Fruit fly (Drosophila melanogaster) whole organism, prepupa: Measurements from ENCODE around the gene gdl-ORF39.

Source experiments
- Blimp-1 ChIP-seq: fragments of 200-800 bp; sonication (Bioruptor generic); optimal IDR thresholded peaks from 3 replicates; lab custom pipeline; 2017; ENCODE audit warnings: missing biosample characterization, missing genetic modification characterization, mild to moderate bottlenecking, moderate library complexity, missing genetic modification reagents
- CG10631 ChIP-seq: fragments of 200-800 bp; sonication (Bioruptor generic); optimal IDR thresholded peaks from 2 replicates; lab custom pipeline; 2016; ENCODE audit warnings: missing biosample characterization, missing genetic modification characterization
- CG10669 ChIP-seq: fragments of 200-800 bp; sonication (Bioruptor generic); optimal IDR thresholded peaks from 3 replicates; lab custom pipeline; 2018; ENCODE audit warnings: missing biosample characterization, mild to moderate bottlenecking, missing genetic modification characterization, moderate library complexity
- CG11294 ChIP-seq: fragments of 200-800 bp; sonication (Bioruptor generic); IDR thresholded peaks from 2 replicates; pipeline ENCODE4 v1.3.6; 2022; ENCODE audit warnings: missing biosample characterization, missing genetic modification characterization
- CG11762 ChIP-seq: fragments of 200-800 bp; sonication (Bioruptor generic); optimal IDR thresholded peaks from 3 replicates; lab custom pipeline; 2016; ENCODE audit warnings: missing biosample characterization, missing genetic modification characterization; ENCODE audit not compliant: insufficient read depth
- CG1621 ChIP-seq: fragments of 200-800 bp; sonication (Bioruptor generic); optimal IDR thresholded peaks from 3 replicates; lab custom pipeline; 2018; ENCODE audit warnings: missing biosample characterization, mild to moderate bottlenecking, missing genetic modification characterization
- CG16779 ChIP-seq: fragments of 200-800 bp; sonication (Bioruptor generic); optimal IDR thresholded peaks from 3 replicates; lab custom pipeline; 2017; ENCODE audit warnings: missing biosample characterization, mild to moderate bottlenecking, missing genetic modification characterization
- CG3032 ChIP-seq: fragments of 200-800 bp; optimal IDR thresholded peaks from 2 replicates; lab custom pipeline; 2019; ENCODE audit warnings: missing biosample characterization, mild to moderate bottlenecking, missing genetic modification characterization, moderate library complexity
- CG31627 ChIP-seq: fragments of 200-800 bp; sonication (Bioruptor generic); optimal IDR thresholded peaks from 3 replicates; lab custom pipeline; 2016; ENCODE audit warnings: missing biosample characterization, missing genetic modification characterization
- CG32006 ChIP-seq: fragments of 200-800 bp; sonication (Bioruptor generic); optimal IDR thresholded peaks from 3 replicates; lab custom pipeline; 2017; ENCODE audit warnings: missing biosample characterization, mild to moderate bottlenecking, missing genetic modification characterization
- CG34406 ChIP-seq: fragments of 200-800 bp; sonication (Bioruptor generic); optimal IDR thresholded peaks from 3 replicates; lab custom pipeline; 2016; ENCODE audit warnings: missing biosample characterization, missing genetic modification characterization
- CG3919 ChIP-seq: fragments of 200-800 bp; sonication (Bioruptor generic); optimal IDR thresholded peaks from 3 replicates; lab custom pipeline; 2016; ENCODE audit warnings: missing biosample characterization, missing genetic modification characterization
- CG4318 ChIP-seq: fragments of 200-800 bp; sonication (Bioruptor generic); optimal IDR thresholded peaks from 3 replicates; lab custom pipeline; 2017; ENCODE audit warnings: missing biosample characterization, mild to moderate bottlenecking, missing genetic modification characterization
- CG6276 ChIP-seq: fragments of 200-800 bp; sonication (Bioruptor generic); optimal IDR thresholded peaks from 2 replicates; lab custom pipeline; 2017; ENCODE audit warnings: missing biosample characterization, mild to moderate bottlenecking, missing genetic modification characterization
- CG6854 ChIP-seq: fragments of 200-800 bp; sonication (Bioruptor generic); optimal IDR thresholded peaks from 2 replicates; lab custom pipeline; 2017; ENCODE audit warnings: missing biosample characterization, mild to moderate bottlenecking, missing genetic modification characterization
- CG7368 ChIP-seq: fragments of 200-800 bp; sonication (Bioruptor generic); optimal IDR thresholded peaks from 3 replicates; lab custom pipeline; 2016; ENCODE audit warnings: missing biosample characterization, missing genetic modification characterization
- CG8119 ChIP-seq: fragments of 200-800 bp; sonication (Bioruptor generic); IDR thresholded peaks from 3 replicates; pipeline ENCODE4 v1.3.6; 2022; ENCODE audit warnings: missing biosample characterization, missing genetic modification characterization
- Eip75B ChIP-seq: fragments of 200-800 bp; sonication (Bioruptor generic); optimal IDR thresholded peaks from 3 replicates; lab custom pipeline; 2016; ENCODE audit warnings: missing biosample characterization, missing genetic modification characterization
- Eip78C ChIP-seq: fragments of 200-800 bp; sonication (Bioruptor generic); peaks from one replicate; lab custom pipeline; 2016; ENCODE audit warnings: missing biosample characterization, missing genetic modification characterization
- Ets21C ChIP-seq: fragments of 200-800 bp; sonication (Bioruptor generic); optimal IDR thresholded peaks from 3 replicates; lab custom pipeline; 2016; ENCODE audit warnings: missing biosample characterization, missing genetic modification characterization
- Ets96B ChIP-seq: fragments of 200-800 bp; optimal IDR thresholded peaks from 2 replicates; lab custom pipeline; 2019; ENCODE audit warnings: missing biosample characterization, mild to moderate bottlenecking, missing genetic modification characterization, moderate library complexity
- Gug ChIP-seq: fragments of 200-800 bp; sonication (Bioruptor generic); IDR thresholded peaks from 2 replicates; pipeline ENCODE4 v1.3.6; 2022; ENCODE audit warnings: missing biosample characterization, missing genetic modification characterization
- Hr38 ChIP-seq: sonication (Bioruptor generic); optimal IDR thresholded peaks from 2 replicates; lab custom pipeline; 2016; ENCODE audit warnings: missing biosample characterization, missing genetic modification characterization
- Hr39 ChIP-seq: fragments of 200-800 bp; sonication (Bioruptor generic); optimal IDR thresholded peaks from 2 replicates; lab custom pipeline; 2016; ENCODE audit warnings: missing biosample characterization, missing genetic modification characterization
- Hr4 ChIP-seq: fragments of 200-800 bp; sonication (Bioruptor generic); optimal IDR thresholded peaks from 3 replicates; lab custom pipeline; 2016; ENCODE audit warnings: missing biosample characterization, missing genetic modification characterization
- Lpt ChIP-seq: fragments of 200-800 bp; sonication (Bioruptor generic); optimal IDR thresholded peaks from 3 replicates; lab custom pipeline; 2016; ENCODE audit warnings: missing biosample characterization, missing genetic modification characterization
- OdsH ChIP-seq: fragments of 200-800 bp; sonication (Bioruptor generic); optimal IDR thresholded peaks from 3 replicates; lab custom pipeline; 2016; ENCODE audit warnings: missing biosample characterization, missing genetic modification characterization
- Smox ChIP-seq: fragments of 200-800 bp; sonication (Bioruptor generic); optimal IDR thresholded peaks from 3 replicates; lab custom pipeline; 2016; ENCODE audit warnings: missing biosample characterization, missing genetic modification characterization
- Sox14 ChIP-seq: fragments of 200-800 bp; sonication (Bioruptor generic); optimal IDR thresholded peaks from 3 replicates; lab custom pipeline; 2016; ENCODE audit warnings: missing biosample characterization, missing genetic modification characterization
- acj6 ChIP-seq: fragments of 200-800 bp; sonication (Bioruptor generic); optimal IDR thresholded peaks from 3 replicates; lab custom pipeline; 2016; ENCODE audit warnings: missing biosample characterization, missing genetic modification characterization
- cyc ChIP-seq: fragments of 200-800 bp; sonication (Bioruptor generic); optimal IDR thresholded peaks from 3 replicates; lab custom pipeline; 2016; ENCODE audit warnings: missing biosample characterization, missing genetic modification characterization
- dac ChIP-seq: fragments of 200-800 bp; sonication (Bioruptor generic); optimal IDR thresholded peaks from 2 replicates; lab custom pipeline; 2017; ENCODE audit warnings: missing biosample characterization, mild to moderate bottlenecking, missing genetic modification characterization
- dsx ChIP-seq: fragments of 200-800 bp; optimal IDR thresholded peaks from 3 replicates; lab custom pipeline; 2019; ENCODE audit warnings: missing biosample characterization, mild to moderate bottlenecking, missing genetic modification characterization, moderate library complexity; ENCODE audit not compliant: poor library complexity, severe bottlenecking
- eg ChIP-seq: fragments of 200-800 bp; sonication (Bioruptor generic); IDR thresholded peaks from 3 replicates; pipeline ENCODE4 v1.3.6; 2022; ENCODE audit warnings: missing biosample characterization, missing genetic modification characterization
- fd59A ChIP-seq: fragments of 200-800 bp; sonication (Bioruptor generic); optimal IDR thresholded peaks from 2 replicates; lab custom pipeline; 2017; ENCODE audit warnings: missing biosample characterization, mild to moderate bottlenecking, missing genetic modification characterization, missing genetic modification reagents
- fd85E ChIP-seq: fragments of 200-800 bp; sonication (Bioruptor generic); optimal IDR thresholded peaks from 3 replicates; lab custom pipeline; 2016; ENCODE audit warnings: missing biosample characterization, missing genetic modification characterization
- fkh ChIP-seq: fragments of 200-800 bp; sonication (Bioruptor generic); optimal IDR thresholded peaks from 3 replicates; lab custom pipeline; 2017; ENCODE audit warnings: missing biosample characterization, mild to moderate bottlenecking, missing genetic modification characterization, moderate library complexity
- lz ChIP-seq: fragments of 200-800 bp; sonication (Bioruptor generic); optimal IDR thresholded peaks from 3 replicates; lab custom pipeline; 2016; ENCODE audit warnings: missing biosample characterization, missing genetic modification characterization
- net ChIP-seq: fragments of 200-800 bp; sonication (Bioruptor generic); optimal IDR thresholded peaks from 3 replicates; lab custom pipeline; 2016; ENCODE audit warnings: missing biosample characterization, missing genetic modification characterization
- salr ChIP-seq, 2 experiments: fragments of 200-800 bp; sonication (Bioruptor generic); optimal IDR thresholded peaks; 3 replicates each; lab custom pipeline; 2016 to 2018; ENCODE audit warnings: missing biosample characterization in 2 of 2, missing genetic modification characterization in 2 of 2, mild to moderate bottlenecking in 1 of 2
- spab ChIP-seq: fragments of 200-800 bp; sonication (Bioruptor generic); optimal IDR thresholded peaks from 2 replicates; lab custom pipeline; 2017; ENCODE audit warnings: missing biosample characterization, mild to moderate bottlenecking, missing genetic modification characterization, missing genetic modification reagents
- ss ChIP-seq, 2 experiments: fragments of 200-800 bp; sonication (Bioruptor generic); optimal IDR thresholded peaks; 2 replicates in 1 of 2; 3 replicates in 1 of 2; lab custom pipeline; 2017 to 2018; ENCODE audit warnings: mild to moderate bottlenecking in 2 of 2, missing biosample characterization in 2 of 2, missing genetic modification characterization in 2 of 2, moderate library complexity in 1 of 2
- svp ChIP-seq: fragments of 200-800 bp; sonication (Bioruptor generic); peaks from one replicate; lab custom pipeline; 2016; ENCODE audit warnings: missing biosample characterization, missing genetic modification characterization
- topi ChIP-seq: fragments of 200-800 bp; sonication (Bioruptor generic); optimal IDR thresholded peaks from 3 replicates; lab custom pipeline; 2016; ENCODE audit warnings: missing biosample characterization, missing genetic modification characterization
- vri ChIP-seq: fragments of 200-800 bp; sonication (Bioruptor generic); optimal IDR thresholded peaks from 3 replicates; lab custom pipeline; 2016; ENCODE audit warnings: missing biosample characterization, mild to moderate bottlenecking, missing genetic modification characterization

Gene gdl-ORF39

dm6 chr3L:15533402-15534129 is 24.3 kb downstream of the gdl-ORF39 start (continued):
- peak; percentile 84 for TF ChIP-seq cyc (GFP tag; lab: Kevin White, UChicago)
- peak; percentile 68 for TF ChIP-seq CG3919 (GFP tag; lab: Kevin White, UChicago)
- peak; percentile 54 for TF ChIP-seq dsx (GFP tag; lab: Kevin White, UChicago)
- peak; percentile 47 for TF ChIP-seq CG16779
- peak; percentile 20 for TF ChIP-seq CG4318 (GFP tag; lab: Kevin White, UChicago)
- TF ChIP-seq CG10669 = peak; percentile 63
- TF ChIP-seq topi (GFP tag; lab: Kevin White, UChicago) = peak; percentile 84
- TF ChIP-seq fd85E (GFP tag; lab: Kevin White, UChicago) = no peak
- peak; percentile 55 for TF ChIP-seq spab (GFP tag; lab: Kevin White, UChicago)
- peak; percentile 53 for TF ChIP-seq CG34406 (GFP tag; lab: Kevin White, UChicago)
- peak; percentile 79 for TF ChIP-seq Ets21C (GFP tag; lab: Kevin White, UChicago)
- TF ChIP-seq Smox = peak; percentile 78
- TF ChIP-seq CG32006 (GFP tag; lab: Kevin White, UChicago) = peak; percentile 69
- peak; percentile 73 for TF ChIP-seq CG7368 (GFP tag; lab: Kevin White, UChicago)
- TF ChIP-seq Hr4 (GFP tag; lab: Kevin White, UChicago) = peak; percentile 72
- TF ChIP-seq vri (GFP tag; lab: Kevin White, UChicago) = peak; percentile 82
- peak; percentile 50 for TF ChIP-seq net (GFP tag; lab: Kevin White, UChicago)
- TF ChIP-seq Hr38 (GFP tag; lab: Kevin White, UChicago) = no peak
- peak; percentile 79 for TF ChIP-seq CG10631 (GFP tag; lab: Kevin White, UChicago)
- peak; percentile 97 for TF ChIP-seq svp
- peak; percentile 16 for TF ChIP-seq CG6854 (GFP tag; lab: Kevin White, UChicago)
- TF ChIP-seq Eip75B = peak; percentile 82
- peak; percentile 64 for TF ChIP-seq acj6 (GFP tag; lab: Kevin White, UChicago)
- peak; percentile 24; the same call in 1 of the 2 replicates for TF ChIP-seq Gug (GFP tag; lab: Robert Waterston, UW)
- TF ChIP-seq Hr39 (GFP tag; lab: Kevin White, UChicago) = peak; percentile 89
- peak; percentile 35 for TF ChIP-seq CG11762 (GFP tag; lab: Kevin White, UChicago)
- peak; percentile 25 to 31 for TF ChIP-seq salr (GFP tag; optimal IDR thresholded peaks at IDR 0.05; lab: Kevin White, UChicago)
- TF ChIP-seq eg = peak; percentile 39; the same call in 2 of the 3 replicates

- TF ChIP-seq Eip78C (peak; percentile 95), Ets96B (tag; lab: Kevin White, UChicago) (peak; percentile 62), CG3032 (tag; lab: Kevin White, UChicago) (peak; percentile 71), salr (GFP tag; optimal IDR thresholded peaks at IDR 0.05; lab: Kevin White, UChicago) (peak; percentile 19 to 86), Sox14 (GFP tag; lab: Kevin White, UChicago) (peak; percentile 77), lz (GFP tag; lab: Kevin White, UChicago) (peak; percentile 79), CG32006 (GFP tag; lab: Kevin White, UChicago) (peak; percentile 90), fkh (GFP tag; lab: Kevin White, UChicago) (peak; percentile 23), ss (GFP tag; optimal IDR thresholded peaks at IDR 0.05; lab: Kevin White, UChicago) (peak; percentile 57 to 75), CG1621 (peak; percentile 64), Lpt (GFP tag; lab: Kevin White, UChicago) (peak; percentile 48), dac (GFP tag; lab: Kevin White, UChicago) (peak; percentile 70), CG31627 (GFP tag; lab: Kevin White, UChicago) (peak; percentile 79), CG10669 (peak; percentile 60), Blimp-1 (GFP tag; lab: Kevin White, UChicago) (peak; percentile 34), CG11762 (GFP tag; lab: Kevin White, UChicago) (peak; percentile 58), CG11294 (GFP tag; lab: Robert Waterston, UW) (peak; percentile 37; the same call in 1 of the 2 replicates), fd59A (GFP tag; lab: Kevin White, UChicago) (peak; percentile 82), CG4318 (GFP tag; lab: Kevin White, UChicago) (peak; percentile 60), CG8119 (GFP tag; lab: Robert Waterston, UW) (0 out of 3 replicates have a peak, but pooled peaks have one; percentile 37), Hr39 (GFP tag; lab: Kevin White, UChicago) (peak; percentile 81), svp (peak; percentile 93), OdsH (GFP tag; lab: Kevin White, UChicago) (peak; percentile 81), CG6276 (GFP tag; lab: Kevin White, UChicago) (peak; percentile 81), Hr38 (GFP tag; lab: Kevin White, UChicago) (no peak)
These were observed 25.3 kb downstream of the gdl-ORF39 start for dm6 chr3L:15534274-15535227.
